Fruit fly (Drosophila melanogaster): ENCODE data around the gene CG17376.

CG17376 gene

DNA sequence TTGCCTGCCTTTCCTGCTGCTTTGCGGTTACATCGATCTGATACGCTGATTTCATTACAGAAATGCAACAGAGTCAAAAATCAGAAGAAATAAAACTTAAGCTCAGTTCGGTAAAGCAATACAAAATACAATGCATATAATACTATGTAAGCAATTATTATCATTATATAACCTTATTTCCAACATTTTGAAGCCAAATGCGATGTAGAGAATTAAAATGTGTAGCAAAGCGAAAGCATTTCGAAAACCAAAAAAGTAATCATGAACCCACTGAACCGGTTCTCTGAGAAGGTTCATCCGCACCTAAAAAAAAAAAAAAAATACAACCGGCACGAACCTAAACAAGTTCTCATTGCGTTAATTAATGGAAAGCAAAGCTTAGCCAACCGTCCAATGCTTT is 16.5 kb downstream of the CG17376 start:
- TF ChIP-seq CG1620 (GFP tag; optimal IDR thresholded peaks at IDR 0.05) (no peak), kay (GFP tag; ENCODE audit: borderline replicate concordance) (peak; percentile 91), CG14711 (tag; optimal IDR thresholded peaks at IDR 0.05) (no peak), CG11617 (GFP tag; optimal IDR thresholded peaks at IDR 0.05) (no peak), CG7045 (GFP tag; optimal IDR thresholded peaks at IDR 0.05) (no peak), CG12768 (GFP tag; optimal IDR thresholded peaks at IDR 0.05) (no peak), tj (GFP tag; optimal IDR thresholded peaks at IDR 0.05) (peak; percentile 33), toe (GFP tag; optimal IDR thresholded peaks at IDR 0.05) (no peak), pad (GFP tag; optimal IDR thresholded peaks at IDR 0.05) (no peak), Clk (GFP tag; optimal IDR thresholded peaks at IDR 0.05) (no peak)

dm6 chr2L:6783395-6783794 is 17.3 kb downstream of the CG17376 start:
- TF ChIP-seq CG5204 (GFP tag; optimal IDR thresholded peaks at IDR 0.05) (no peak), pad (GFP tag; optimal IDR thresholded peaks at IDR 0.05) (peak; percentile 26), CG7101 (tag; optimal IDR thresholded peaks at IDR 0.05) (no peak), CG7045 (GFP tag; optimal IDR thresholded peaks at IDR 0.05) (no peak), Crg-1 (GFP tag; optimal IDR thresholded peaks at IDR 0.05) (no peak), Mnt (GFP tag; optimal IDR thresholded peaks at IDR 0.05) (no peak), tj (GFP tag; optimal IDR thresholded peaks at IDR 0.05) (no peak), ovo (GFP tag; optimal IDR thresholded peaks at IDR 0.05) (no peak)

DNA sequence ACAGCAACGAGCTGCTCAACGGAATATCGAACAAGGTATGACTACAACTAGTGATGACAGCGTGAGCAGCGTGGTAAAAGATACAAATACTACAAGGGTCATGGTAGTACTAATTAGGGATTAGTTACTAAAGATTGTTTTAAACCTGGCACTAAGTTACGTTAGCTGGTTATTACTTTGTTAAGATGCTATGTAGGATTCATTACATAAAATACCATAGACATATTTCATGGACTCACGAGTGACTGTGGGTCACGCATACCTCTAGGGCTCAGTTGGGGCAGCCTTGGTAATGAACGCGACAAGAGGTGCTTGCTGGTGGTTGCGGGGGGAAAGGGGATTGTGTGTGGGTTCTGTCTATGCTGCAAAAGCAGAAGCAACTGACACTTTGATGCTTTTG is 25.8 kb downstream of the CG17376 start:
- TF ChIP-seq kay (GFP tag; ENCODE audit: borderline replicate concordance) (no peak), CG7101 (tag; optimal IDR thresholded peaks at IDR 0.05) (no peak), Crg-1 (GFP tag; optimal IDR thresholded peaks at IDR 0.05) (no peak), toe (GFP tag; optimal IDR thresholded peaks at IDR 0.05) (no peak), ovo (GFP tag; optimal IDR thresholded peaks at IDR 0.05) (no peak), CG5204 (GFP tag; optimal IDR thresholded peaks at IDR 0.05) (peak; percentile 22), CG11617 (GFP tag; optimal IDR thresholded peaks at IDR 0.05) (no peak), CG14711 (tag; optimal IDR thresholded peaks at IDR 0.05) (no peak), pad (GFP tag; optimal IDR thresholded peaks at IDR 0.05) (no peak), CG7045 (GFP tag; optimal IDR thresholded peaks at IDR 0.05) (peak; percentile 16), cnc (optimal IDR thresholded peaks at IDR 0.05) (no peak), Clk (GFP tag; optimal IDR thresholded peaks at IDR 0.05) (no peak), CG33017 (tag; optimal IDR thresholded peaks at IDR 0.05) (peak; percentile 13), Hr96 (GFP tag; optimal IDR thresholded peaks at IDR 0.05) (peak; percentile 4), bab1 (GFP tag; optimal IDR thresholded peaks at IDR 0.05) (no peak), Mnt (GFP tag; optimal IDR thresholded peaks at IDR 0.05) (no peak), cic (GFP tag; optimal IDR thresholded peaks at IDR 0.05) (no peak), tj (GFP tag; optimal IDR thresholded peaks at IDR 0.05) (peak; percentile 12)

dm6 chr2L:6773645-6774044 is 27.0 kb downstream of the CG17376 start, which contains the start of gene CG17378:
Gene CG17378, plus strand, starts transcription at chr2L:6774041.
- TF ChIP-seq Hr96 (GFP tag; optimal IDR thresholded peaks at IDR 0.05) (no peak), Crg-1 (GFP tag; optimal IDR thresholded peaks at IDR 0.05) (no peak), CG1620 (GFP tag; optimal IDR thresholded peaks at IDR 0.05) (no peak), bab1 (GFP tag; optimal IDR thresholded peaks at IDR 0.05) (no peak), CG12768 (GFP tag; optimal IDR thresholded peaks at IDR 0.05) (no peak), CG7101 (tag; optimal IDR thresholded peaks at IDR 0.05) (no peak), CG11617 (GFP tag; optimal IDR thresholded peaks at IDR 0.05) (no peak), pad (GFP tag; optimal IDR thresholded peaks at IDR 0.05) (no peak), CG5204 (GFP tag; optimal IDR thresholded peaks at IDR 0.05) (no peak), kay (GFP tag; ENCODE audit: borderline replicate concordance) (no peak), CG14711 (tag; optimal IDR thresholded peaks at IDR 0.05) (no peak), cnc (optimal IDR thresholded peaks at IDR 0.05) (no peak)

DNA sequence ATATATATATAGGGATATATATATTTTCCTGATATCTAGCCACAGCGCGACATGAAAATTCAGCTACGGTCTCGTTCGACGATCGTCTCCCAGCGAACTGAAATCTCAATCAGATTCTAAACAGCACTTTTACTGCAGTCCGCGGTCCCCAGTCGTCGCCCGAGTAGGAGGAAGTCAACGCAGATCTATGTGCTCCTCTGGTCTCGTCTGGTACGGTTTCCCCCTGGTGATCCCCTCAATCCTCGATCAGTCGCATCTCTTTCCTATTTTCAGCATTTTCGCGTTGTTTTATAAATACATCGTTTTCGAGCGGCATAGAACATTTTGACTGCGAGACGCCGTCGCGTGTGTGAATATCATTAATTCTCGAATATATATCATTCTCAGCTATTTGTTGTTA is 28.0 kb downstream of the CG17376 start, which contains the start of gene LUBEL:
Gene LUBEL (minus strand): TSS at position 101 of the 400 bp plus-strand sequence.
- TF ChIP-seq CG5204 (GFP tag; optimal IDR thresholded peaks at IDR 0.05) (no peak), Crg-1 (GFP tag; optimal IDR thresholded peaks at IDR 0.05) (no peak), ovo (GFP tag; optimal IDR thresholded peaks at IDR 0.05) (no peak), CG7101 (tag; optimal IDR thresholded peaks at IDR 0.05) (no peak), bab1 (GFP tag; optimal IDR thresholded peaks at IDR 0.05) (no peak), toe (GFP tag; optimal IDR thresholded peaks at IDR 0.05) (no peak), cnc (optimal IDR thresholded peaks at IDR 0.05) (no peak), CG14711 (tag; optimal IDR thresholded peaks at IDR 0.05) (no peak), Hr96 (GFP tag; optimal IDR thresholded peaks at IDR 0.05) (no peak), CG33017 (tag; optimal IDR thresholded peaks at IDR 0.05) (no peak), CG1620 (GFP tag; optimal IDR thresholded peaks at IDR 0.05) (no peak), CG12768 (GFP tag; optimal IDR thresholded peaks at IDR 0.05) (no peak), CG11617 (GFP tag; optimal IDR thresholded peaks at IDR 0.05) (no peak), CG7045 (GFP tag; optimal IDR thresholded peaks at IDR 0.05) (no peak), kay (GFP tag; ENCODE audit: borderline replicate concordance) (no peak), cic (GFP tag; optimal IDR thresholded peaks at IDR 0.05) (no peak), pad (GFP tag; optimal IDR thresholded peaks at IDR 0.05) (no peak)

DNA sequence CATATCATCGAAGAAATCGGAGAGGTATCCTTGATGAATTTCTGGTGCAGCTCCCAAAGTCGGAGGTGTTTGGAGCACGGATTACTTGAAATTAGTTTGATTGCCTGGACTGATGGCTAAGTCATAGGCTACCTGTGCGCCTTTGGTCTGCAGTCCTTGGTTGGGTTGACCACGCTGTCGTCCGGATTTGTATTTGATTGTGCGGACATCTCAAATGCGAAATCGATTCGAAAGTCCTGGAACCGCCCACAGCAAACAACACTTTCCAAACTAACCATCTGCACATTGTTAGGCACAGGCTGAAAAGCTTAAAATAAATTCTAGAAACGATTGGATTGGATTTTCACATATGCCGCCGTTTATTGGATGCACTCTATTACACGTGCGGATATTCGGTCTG is 41.2 kb downstream of the CG17376 start, which contains the start of gene CG11322:
Gene CG11322 (minus strand): TSS at position 101 of the 400 bp plus-strand sequence.
- TF ChIP-seq bab1 (GFP tag; optimal IDR thresholded peaks at IDR 0.05) (no peak), CG14711 (tag; optimal IDR thresholded peaks at IDR 0.05) (no peak), Crg-1 (GFP tag; optimal IDR thresholded peaks at IDR 0.05) (no peak), kay (GFP tag; ENCODE audit: borderline replicate concordance) (no peak)

DNA sequence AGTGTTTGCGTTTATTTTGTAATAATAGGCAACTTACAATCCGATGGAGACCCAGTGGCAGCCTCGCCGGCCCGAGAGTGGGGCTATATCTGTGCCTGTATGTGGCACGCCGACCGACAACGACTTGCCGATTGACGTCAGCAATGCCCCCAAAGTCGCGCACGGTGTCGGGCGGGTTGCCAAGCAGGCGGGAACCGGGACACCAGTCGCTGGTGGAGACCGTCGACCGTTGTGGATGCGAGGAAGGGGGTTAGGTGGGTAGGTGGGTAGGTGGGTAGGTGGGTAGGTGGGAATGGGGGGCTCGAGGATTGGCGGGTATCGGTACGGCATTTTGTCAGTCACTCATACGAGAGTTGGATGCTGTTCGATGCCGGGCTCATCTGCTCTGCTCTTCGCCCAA is 49.7 kb downstream of the CG17376 start:
- no peak for TF ChIP-seq kay (GFP tag; ENCODE audit: borderline replicate concordance)
- no peak for TF ChIP-seq CG7101 (tag; optimal IDR thresholded peaks at IDR 0.05)
- no peak for TF ChIP-seq CG11617 (GFP tag; optimal IDR thresholded peaks at IDR 0.05)
- no peak for TF ChIP-seq bab1 (GFP tag; optimal IDR thresholded peaks at IDR 0.05)
- no peak for TF ChIP-seq cnc (optimal IDR thresholded peaks at IDR 0.05)
- no peak for TF ChIP-seq ovo (GFP tag; optimal IDR thresholded peaks at IDR 0.05)
- TF ChIP-seq toe (GFP tag; optimal IDR thresholded peaks at IDR 0.05): no peak
- no peak for TF ChIP-seq Clk (GFP tag; optimal IDR thresholded peaks at IDR 0.05)
- no peak for TF ChIP-seq Crg-1 (GFP tag; optimal IDR thresholded peaks at IDR 0.05)
- no peak for TF ChIP-seq CG5204 (GFP tag; optimal IDR thresholded peaks at IDR 0.05)
- TF ChIP-seq CG7045 (GFP tag; optimal IDR thresholded peaks at IDR 0.05): no peak
